Worm (Caenorhabditis elegans) whole organism, young adult: ENCODE data around the gene B0457.2.

Experiments
- F23B12.7 ChIP-seq: sonication (generic microtip); optimal IDR thresholded peaks from 2 replicates; lab custom pipeline; 2017; ENCODE audit warnings: missing genetic modification characterization, mild to moderate bottlenecking, missing compliant biosample characterization, antibody characterized with exemption, moderate library complexity; ENCODE audit not compliant: insufficient read depth
- F57C9.4 ChIP-seq: sonication (generic microtip); optimal IDR thresholded peaks from 2 replicates; lab custom pipeline; 2017; ENCODE audit warnings: mild to moderate bottlenecking, missing genetic modification characterization, missing compliant biosample characterization
- attf-5 ChIP-seq: fragments of 200-800 bp; sonication (Bioruptor generic); optimal IDR thresholded peaks from 2 replicates; lab custom pipeline; 2018; ENCODE audit warnings: mild to moderate bottlenecking, missing genetic modification characterization, missing compliant biosample characterization
- ceh-91 ChIP-seq: fragments of 200-800 bp; sonication (Bioruptor generic); IDR thresholded peaks from 2 replicates; pipeline ENCODE4 v1.3.6; 2022; ENCODE audit warnings: missing genetic modification reagents, missing genetic modification characterization, missing compliant biosample characterization
- ekl-4 ChIP-seq: fragments of 200-800 bp; sonication (Bioruptor generic); IDR thresholded peaks from 2 replicates; pipeline ENCODE4 v1.3.6; 2022; ENCODE audit warnings: missing genetic modification reagents, missing genetic modification characterization, missing compliant biosample characterization
- lin-35 ChIP-seq, 3 experiments: fragments of 150-350 bp in 2 of 3; sonication (generic microtip) in 1 of 3; optimal IDR thresholded peaks; 2 replicates each; lab custom pipeline; 2014 to 2018; ENCODE audit warnings: missing biosample characterization in 3 of 3, missing genetic modification characterization in 3 of 3, missing genetic modification reagents in 3 of 3
- nhr-120 ChIP-seq: fragments of 200-800 bp; sonication (Bioruptor generic); IDR thresholded peaks from 2 replicates; pipeline ENCODE4 v1.3.6; 2022; ENCODE audit warnings: missing genetic modification characterization, missing compliant biosample characterization
- sea-2 ChIP-seq: fragments of 200-800 bp; sonication (Bioruptor generic); IDR thresholded peaks from 2 replicates; pipeline ENCODE4 v1.3.6; 2022; ENCODE audit warnings: missing genetic modification characterization, missing compliant biosample characterization
- snpc-4 ChIP-seq, 5 experiments: fragments of 150-350 bp in 1 of 5; sonication (generic microtip) in 4 of 5; optimal IDR thresholded peaks; 2 replicates each; lab custom pipeline; 2014 to 2018; ENCODE audit warnings: missing genetic modification characterization in 5 of 5, missing biosample characterization in 3 of 5, antibody characterized with exemption in 2 of 5, mild to moderate bottlenecking in 2 of 5, missing compliant biosample characterization in 2 of 5, missing genotype in 2 of 5, moderate library complexity in 2 of 5, missing genetic modification reagents in 1 of 5
- tbp1 ChIP-seq: fragments of 200-800 bp; sonication (Bioruptor generic); optimal IDR thresholded peaks from 2 replicates; lab custom pipeline; 2018; ENCODE audit warnings: mild to moderate bottlenecking, missing genetic modification characterization, missing compliant biosample characterization
- unc-62 ChIP-seq: fragments of 150-350 bp; optimal IDR thresholded peaks from 2 replicates; lab custom pipeline; 2014; ENCODE audit warnings: missing biosample characterization, missing genetic modification reagents, missing genetic modification characterization
- ztf-18 ChIP-seq: sonication (generic microtip); optimal IDR thresholded peaks from 2 replicates; lab custom pipeline; 2016; ENCODE audit warnings: missing genotype, mild to moderate bottlenecking, missing genetic modification characterization, missing compliant biosample characterization

ce11 chrII:8973516-8974043 lies 47.2 kb upstream of the B0457.2 start, which contains the start of gene tomm-40:
- TF ChIP-seq ekl-4 (GFP tag; lab: Robert Waterston, UW) (no peak), unc-62 (GFP tag; lab: Kevin White, UChicago) (no peak), tbp1 (GFP tag; lab: Kevin White, UChicago) (no peak), nhr-120 (GFP tag; lab: Robert Waterston, UW) (no peak), attf-5 (no peak), ceh-91 (GFP tag; lab: Robert Waterston, UW) (no peak), F23B12.7 (tag; lab: Kevin White, UChicago) (no peak), snpc-4 (GFP tag; optimal IDR thresholded peaks at IDR 0.05; lab: Kevin White, UChicago) (no peak), snpc-4 (tag; optimal IDR thresholded peaks at IDR 0.05; lab: Kevin White, UChicago) (no peak), F57C9.4 (tag; lab: Kevin White, UChicago) (no peak), lin-35 (GFP tag; optimal IDR thresholded peaks at IDR 0.05; lab: Kevin White, UChicago) (no peak), ztf-18 (no peak), sea-2 (no peak)
